Worm (Caenorhabditis elegans) whole organism, L4 larva: ENCODE data around the gene lgc-5.

Experiments used
- cey-2 ChIP-seq: sonication (generic microtip); optimal IDR thresholded peaks from 3 replicates; lab custom pipeline; 2017; ENCODE audit warnings: missing genetic modification characterization, mild to moderate bottlenecking, missing compliant biosample characterization, antibody characterized with exemption, borderline replicate concordance; ENCODE audit not compliant: insufficient read depth
- egl-27 ChIP-seq: sonication (generic microtip); optimal IDR thresholded peaks from 3 replicates; lab custom pipeline; 2017; ENCODE audit warnings: missing biosample characterization, missing genetic modification reagents, missing genetic modification characterization
- fkh-10 ChIP-seq: fragments of 150-350 bp; optimal IDR thresholded peaks from 2 replicates; lab custom pipeline; 2014; ENCODE audit warnings: missing biosample characterization, missing genetic modification reagents, missing genetic modification characterization
- fos-1 ChIP-seq: fragments of 150-350 bp; optimal IDR thresholded peaks from 2 replicates; lab custom pipeline; 2014; ENCODE audit warnings: missing biosample characterization, missing genetic modification characterization
- hlh-11 ChIP-seq: fragments of 200-800 bp; sonication (Bioruptor generic); optimal IDR thresholded peaks from 2 replicates; lab custom pipeline; 2018; ENCODE audit warnings: mild to moderate bottlenecking, missing genetic modification characterization, missing compliant biosample characterization
- hlh-30 ChIP-seq: sonication (generic microtip); optimal IDR thresholded peaks from 2 replicates; lab custom pipeline; 2017; ENCODE audit warnings: antibody characterized with exemption, mild to moderate bottlenecking, missing genetic modification characterization, missing compliant biosample characterization; ENCODE audit not compliant: insufficient read depth
- lin-39 ChIP-seq: fragments of 150-350 bp; optimal IDR thresholded peaks from 2 replicates; lab custom pipeline; 2014; ENCODE audit warnings: missing biosample characterization, missing genetic modification reagents, missing genetic modification characterization
- nhr-11 ChIP-seq: fragments of 150-350 bp; optimal IDR thresholded peaks from 2 replicates; lab custom pipeline; 2014; ENCODE audit warnings: missing biosample characterization, missing genetic modification characterization
- nhr-42 ChIP-seq: fragments of 200-800 bp; sonication (Bioruptor generic); IDR thresholded peaks from 2 replicates; pipeline ENCODE4 v1.3.6; 2022; ENCODE audit warnings: missing genetic modification characterization, missing compliant biosample characterization
- pha-4 ChIP-seq, 2 experiments: fragments of 150-350 bp in 1 of 2; fragments of 200-800 bp in 1 of 2; sonication (Bioruptor generic) in 1 of 2; IDR thresholded peaks in 1 of 2; optimal IDR thresholded peaks in 1 of 2; 2 replicates each; pipeline versions ENCODE4 v1.3.6 to Lab custom; 2014 to 2022; ENCODE audit warnings: missing genetic modification characterization in 2 of 2, missing genetic modification reagents in 2 of 2, missing biosample characterization in 1 of 2, missing compliant biosample characterization in 1 of 2

- no peak for TF ChIP-seq lin-39
- no peak for TF ChIP-seq pha-4 (GFP tag; IDR thresholded peaks at IDR 0.05; lab: Robert Waterston, UW)
- no peak for TF ChIP-seq pha-4 (tag; optimal IDR thresholded peaks at IDR 0.05; lab: Kevin White, UChicago)
- no peak for TF ChIP-seq fos-1 (tag; lab: Kevin White, UChicago)
- TF ChIP-seq fkh-10 (GFP tag; lab: Kevin White, UChicago) = no peak
- no peak for TF ChIP-seq cey-2 (tag; lab: Kevin White, UChicago)
- no peak for TF ChIP-seq hlh-30 (tag; lab: Kevin White, UChicago)
- no peak for TF ChIP-seq egl-27 (tag; lab: Kevin White, UChicago)
- TF ChIP-seq nhr-42 (GFP tag; lab: Robert Waterston, UW) = no peak
- no peak for TF ChIP-seq nhr-11 (tag; lab: Kevin White, UChicago)
- no peak for TF ChIP-seq hlh-11 (tag; lab: Kevin White, UChicago)
Observed at ce11 chrIV:8367887-8368286, 25.4 kb downstream of the lgc-5 start.
